Worm (Caenorhabditis elegans): ENCODE data around the gene T06D8.9.

DNA sequence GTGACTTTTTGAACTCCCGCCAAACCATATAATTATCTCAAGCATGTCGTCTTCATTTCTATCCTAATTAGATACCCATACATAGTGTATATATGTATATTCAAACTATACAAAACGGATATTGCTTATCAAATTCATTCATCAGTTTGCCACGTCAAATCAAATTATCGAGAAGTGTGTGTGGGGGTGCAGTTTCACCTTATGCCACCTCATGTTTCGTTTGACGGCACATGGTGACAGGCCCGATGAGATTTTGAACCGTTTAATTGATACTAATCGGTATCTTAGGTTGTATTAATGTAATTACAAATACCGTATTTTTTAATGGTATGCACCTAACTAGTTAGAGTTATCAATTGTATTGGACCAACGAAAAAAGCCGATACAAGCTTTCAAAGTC is 45.3 kb downstream of the T06D8.9 start:
- TF ChIP-seq dao-5 (tag; optimal IDR thresholded peaks at IDR 0.05) = no peak
- no peak for TF ChIP-seq him-1 (tag; optimal IDR thresholded peaks at IDR 0.05)
- TF ChIP-seq W03F9.2 (tag; optimal IDR thresholded peaks at IDR 0.05) = no peak

All from whole organism, L4/young adult.